In the genomic region with DNA sequence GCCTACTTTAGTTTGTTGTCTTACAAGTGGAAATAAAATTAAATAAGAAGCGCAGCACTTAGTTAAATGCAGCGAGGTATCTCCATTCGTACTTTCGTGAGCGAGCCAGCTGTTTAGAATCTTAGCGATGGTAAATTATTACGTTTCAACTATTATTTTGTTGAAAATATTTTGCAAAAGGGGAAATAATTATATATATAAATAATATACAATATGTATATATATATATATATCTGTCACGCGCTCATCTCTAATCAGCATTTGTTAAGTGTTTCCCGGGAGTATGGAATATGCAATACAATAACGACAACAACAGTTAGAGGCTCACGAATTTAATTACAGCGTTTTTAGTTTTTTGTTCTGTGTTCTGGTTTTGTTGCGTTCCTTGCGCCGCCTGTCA, we compare ENCODE assay signal across 3 fruit fly cellular contexts.
TF ChIP-seq lines count a peak whose summit lies in the region.

No protein-coding gene starts in this region.

TF ChIP-seq in whole organism, adult, 20 proteins besides CTCF, POLR2A, EP300 and RAD21 (continued from another document):
- no peak for TF ChIP-seq Crg-1 (GFP tag; optimal IDR thresholded peaks at IDR 0.05; lab: Kevin White, UChicago)
- no peak for TF ChIP-seq Clk (GFP tag; optimal IDR thresholded peaks at IDR 0.05; lab: Kevin White, UChicago)

TF ChIP-seq in whole organism, embryonic, 481 proteins besides CTCF, POLR2A, EP300 and RAD21 (continued from another document and continues in another):
- TF ChIP-seq Rfx (GFP tag; IDR thresholded peaks at IDR 0.05; lab: Robert Waterston, UW) = no peak
- TF ChIP-seq Awh (GFP tag; IDR thresholded peaks at IDR 0.05; lab: Robert Waterston, UW) = peak; percentile 43; the same call in 1 of the 2 replicates
- TF ChIP-seq CG11695 (GFP tag; IDR thresholded peaks at IDR 0.05; lab: Robert Waterston, UW) = 0 out of 3 replicates have a peak, but pooled peaks have one; percentile 8
- no peak for TF ChIP-seq emc (GFP tag; optimal IDR thresholded peaks at IDR 0.05; lab: Kevin White, UChicago)
- TF ChIP-seq zen (tag; optimal IDR thresholded peaks at IDR 0.05; lab: Kevin White, UChicago) = peak; percentile 47
- no peak for TF ChIP-seq CG42726 (GFP tag; IDR thresholded peaks at IDR 0.05; lab: Robert Waterston, UW; ENCODE audit: partially characterized antibody)
- TF ChIP-seq Doc3 (GFP tag; IDR thresholded peaks at IDR 0.05; lab: Robert Waterston, UW; ENCODE audit: partially characterized antibody) = peak; percentile 53; the same call in 2 of the 3 replicates
- no peak for TF ChIP-seq CG9609 (GFP tag; optimal IDR thresholded peaks at IDR 0.05; lab: Kevin White, UChicago)
- TF ChIP-seq fru (optimal IDR thresholded peaks at IDR 0.05; lab: Kevin White, UChicago) = no peak
- TF ChIP-seq CG12299 (tag; optimal IDR thresholded peaks at IDR 0.05; lab: Kevin White, UChicago) = no peak
- no peak for TF ChIP-seq scrt (GFP tag; optimal IDR thresholded peaks at IDR 0.05; lab: Kevin White, UChicago)
- no peak for TF ChIP-seq dan (GFP tag; IDR thresholded peaks at IDR 0.05; lab: Robert Waterston, UW)
- TF ChIP-seq CG1832 (GFP tag; optimal IDR thresholded peaks at IDR 0.05; lab: Kevin White, UChicago) = no peak
- TF ChIP-seq HLH3B (GFP tag; IDR thresholded peaks at IDR 0.05; lab: Robert Waterston, UW) = peak; percentile 35; the same call in 1 of the 2 replicates
- TF ChIP-seq dmrt11E (tag; optimal IDR thresholded peaks at IDR 0.05; lab: Kevin White, UChicago) = no peak
- TF ChIP-seq dmrt99B (tag; optimal IDR thresholded peaks at IDR 0.05; lab: Kevin White, UChicago) = peak; percentile 29
- peak; percentile 27; the same call in 1 of the 2 replicates for TF ChIP-seq CG4730 (GFP tag; IDR thresholded peaks at IDR 0.05; lab: Robert Waterston, UW)
- TF ChIP-seq pho (GFP tag; optimal IDR thresholded peaks at IDR 0.05; lab: Kevin White, UChicago) = no peak
- TF ChIP-seq CG18262 (tag; optimal IDR thresholded peaks at IDR 0.05; lab: Kevin White, UChicago) = peak; percentile 80
- no peak for TF ChIP-seq h (optimal IDR thresholded peaks at IDR 0.05; lab: Kevin White, UChicago)
- TF ChIP-seq trem (tag; optimal IDR thresholded peaks at IDR 0.05; lab: Kevin White, UChicago) = peak; percentile 49
- TF ChIP-seq lab (GFP tag; optimal IDR thresholded peaks at IDR 0.05; lab: Kevin White, UChicago) = peak; percentile 3
- TF ChIP-seq slou (GFP tag; optimal IDR thresholded peaks at IDR 0.05; lab: Kevin White, UChicago) = no peak
- peak; percentile 23 for TF ChIP-seq CG8359 (GFP tag; optimal IDR thresholded peaks at IDR 0.05; lab: Kevin White, UChicago; ENCODE audit: borderline replicate concordance)
- peak; percentile 64; the same call in 1 of the 2 replicates for TF ChIP-seq vvl (GFP tag; IDR thresholded peaks at IDR 0.05; lab: Robert Waterston, UW)
- TF ChIP-seq CG14710 (tag; optimal IDR thresholded peaks at IDR 0.05; lab: Kevin White, UChicago) = peak; percentile 60
- TF ChIP-seq fd96Cb (tag; optimal IDR thresholded peaks at IDR 0.05; lab: Kevin White, UChicago) = peak; percentile 51
- TF ChIP-seq tap (tag; optimal IDR thresholded peaks at IDR 0.05; lab: Kevin White, UChicago) = peak; percentile 34
- peak; percentile 6; the same call in 1 of the 3 replicates for TF ChIP-seq ci (GFP tag; IDR thresholded peaks at IDR 0.05; lab: Robert Waterston, UW)
- TF ChIP-seq CG14860 (GFP tag; IDR thresholded peaks at IDR 0.05; lab: Robert Waterston, UW; ENCODE audit: partially characterized antibody) = peak; percentile 55; the same call in 1 of the 3 replicates
- TF ChIP-seq dimm (GFP tag; IDR thresholded peaks at IDR 0.05; lab: Robert Waterston, UW) = no peak
- peak; percentile 67 for TF ChIP-seq D19A (tag; optimal IDR thresholded peaks at IDR 0.05; lab: Kevin White, UChicago)
- no peak for TF ChIP-seq H2.0 (GFP tag; IDR thresholded peaks at IDR 0.05; lab: Robert Waterston, UW)
- peak; percentile 67 for TF ChIP-seq CG17829 (tag; optimal IDR thresholded peaks at IDR 0.05; lab: Kevin White, UChicago)
- TF ChIP-seq Xrp1 (GFP tag; IDR thresholded peaks at IDR 0.05; lab: Robert Waterston, UW) = peak; percentile 68
- peak; percentile 41 for TF ChIP-seq Spps (tag; optimal IDR thresholded peaks at IDR 0.05; lab: Kevin White, UChicago)
- no peak for TF ChIP-seq GATAe (GFP tag; conservative IDR thresholded peaks at IDR 0.05; lab: Robert Waterston, UW)
- TF ChIP-seq ttk (GFP tag; IDR thresholded peaks at IDR 0.05; lab: Robert Waterston, UW) = 0 out of 2 replicates have a peak, but pooled peaks have one; percentile 8
- peak; percentile 45; the same call in 1 of the 2 replicates for TF ChIP-seq CG31441 (GFP tag; IDR thresholded peaks at IDR 0.05; lab: Robert Waterston, UW)
- TF ChIP-seq gem (tag; optimal IDR thresholded peaks at IDR 0.05; lab: Kevin White, UChicago) = peak; percentile 48
- TF ChIP-seq croc (GFP tag; conservative IDR thresholded peaks at IDR 0.05; lab: Robert Waterston, UW) = 0 out of 3 replicates have a peak, but pooled peaks have one; percentile 20
- TF ChIP-seq peb (GFP tag; IDR thresholded peaks at IDR 0.05; lab: Robert Waterston, UW) = no peak
- peak; percentile 44 for TF ChIP-seq CG17359 (tag; optimal IDR thresholded peaks at IDR 0.05; lab: Kevin White, UChicago)
- TF ChIP-seq stwl (tag; optimal IDR thresholded peaks at IDR 0.05; lab: Kevin White, UChicago) = peak; percentile 20
- no peak for TF ChIP-seq sens (GFP tag; lab: Kevin White, UChicago)
- no peak for TF ChIP-seq CG9797 (GFP tag; optimal IDR thresholded peaks at IDR 0.05; lab: Kevin White, UChicago)
- TF ChIP-seq sd (tag; optimal IDR thresholded peaks at IDR 0.05; lab: Kevin White, UChicago) = no peak
- TF ChIP-seq CG4707 (GFP tag; optimal IDR thresholded peaks at IDR 0.05; lab: Kevin White, UChicago) = no peak
- TF ChIP-seq ara (GFP tag; IDR thresholded peaks at IDR 0.05; lab: Robert Waterston, UW) = peak; percentile 45; the same call in 1 of the 2 replicates
- peak; percentile 45; the same call in 1 of the 2 replicates for TF ChIP-seq Ptx1 (GFP tag; IDR thresholded peaks at IDR 0.05; lab: Robert Waterston, UW)
- TF ChIP-seq Drgx (GFP tag; IDR thresholded peaks at IDR 0.05; lab: Robert Waterston, UW) = peak; percentile 49
- no peak for TF ChIP-seq ftz-f1 (GFP tag; optimal IDR thresholded peaks at IDR 0.05; lab: Kevin White, UChicago)
- peak; percentile 23 for TF ChIP-seq CG6813 (GFP tag; optimal IDR thresholded peaks at IDR 0.05; lab: Kevin White, UChicago)
- peak; percentile 12; the same call in 1 of the 3 replicates for TF ChIP-seq CG7357 (GFP tag; IDR thresholded peaks at IDR 0.05; lab: Robert Waterston, UW)
- TF ChIP-seq CG6689 (GFP tag; IDR thresholded peaks at IDR 0.05; lab: Robert Waterston, UW) = peak; percentile 58; the same call in 1 of the 2 replicates
- TF ChIP-seq Blimp-1 (GFP tag; optimal IDR thresholded peaks at IDR 0.05; lab: Kevin White, UChicago) = peak; percentile 74
- TF ChIP-seq HLH54F (GFP tag; optimal IDR thresholded peaks at IDR 0.05; lab: Kevin White, UChicago) = no peak
- no peak for TF ChIP-seq CG4854 (GFP tag; optimal IDR thresholded peaks at IDR 0.05; lab: Kevin White, UChicago)
- TF ChIP-seq HHEX (GFP tag; optimal IDR thresholded peaks at IDR 0.05; lab: Kevin White, UChicago) = peak; percentile 1
- peak; percentile 6 for TF ChIP-seq CG11504 (tag; optimal IDR thresholded peaks at IDR 0.05; lab: Kevin White, UChicago)

TF ChIP-seq in whole organism, prepupa, 60 proteins besides CTCF, POLR2A, EP300 and RAD21 (continued from another document):
- TF ChIP-seq CG32006 (GFP tag; optimal IDR thresholded peaks at IDR 0.05; lab: Kevin White, UChicago) (peak; percentile 4), cyc (GFP tag; optimal IDR thresholded peaks at IDR 0.05; lab: Kevin White, UChicago) (no peak), CG31627 (GFP tag; optimal IDR thresholded peaks at IDR 0.05; lab: Kevin White, UChicago) (no peak), Sox15 (GFP tag; optimal IDR thresholded peaks at IDR 0.05; lab: Kevin White, UChicago) (no peak), Hr38 (GFP tag; optimal IDR thresholded peaks at IDR 0.05; lab: Kevin White, UChicago) (no peak), CG6854 (GFP tag; optimal IDR thresholded peaks at IDR 0.05; lab: Kevin White, UChicago) (no peak), OdsH (GFP tag; optimal IDR thresholded peaks at IDR 0.05; lab: Kevin White, UChicago) (no peak), Eip93F (GFP tag; optimal IDR thresholded peaks at IDR 0.05; lab: Kevin White, UChicago) (no peak), CG34406 (GFP tag; optimal IDR thresholded peaks at IDR 0.05; lab: Kevin White, UChicago) (no peak), Ets96B (tag; optimal IDR thresholded peaks at IDR 0.05; lab: Kevin White, UChicago) (no peak), CG8319 (GFP tag; optimal IDR thresholded peaks at IDR 0.05; lab: Kevin White, UChicago) (no peak), Gug (GFP tag; IDR thresholded peaks at IDR 0.05; lab: Robert Waterston, UW) (no peak), svp (GFP tag; lab: Kevin White, UChicago) (no peak), fd85E (GFP tag; optimal IDR thresholded peaks at IDR 0.05; lab: Kevin White, UChicago) (no peak)
